Fruit fly (Drosophila melanogaster) whole organism, pupa: ENCODE results near the gene CG14960.

Source experiments
- CG10348 ChIP-seq: fragments of 200-800 bp; sonication (Bioruptor generic); IDR thresholded peaks from 2 replicates; pipeline ENCODE4 v1.3.6; 2022; ENCODE audit warnings: missing biosample characterization, missing genetic modification characterization
- CG12605 ChIP-seq: fragments of 200-800 bp; sonication (Bioruptor generic); IDR thresholded peaks from 2 replicates; pipeline ENCODE4 v1.3.6; 2022; ENCODE audit warnings: missing biosample characterization, missing genetic modification characterization
- CG13204 ChIP-seq: fragments of 200-800 bp; sonication (Bioruptor generic); optimal IDR thresholded peaks from 2 replicates; lab custom pipeline; 2018; ENCODE audit warnings: missing biosample characterization, mild to moderate bottlenecking, missing genetic modification characterization, moderate library complexity
- CG14655 ChIP-seq: fragments of 200-800 bp; sonication (Bioruptor generic); optimal IDR thresholded peaks from 3 replicates; lab custom pipeline; 2017; ENCODE audit warnings: mild to moderate bottlenecking, missing biosample characterization, missing genetic modification reagents, missing genetic modification characterization
- CG15710 ChIP-seq: fragments of 200-800 bp; sonication (Bioruptor generic); optimal IDR thresholded peaks from 2 replicates; lab custom pipeline; 2018; ENCODE audit warnings: missing biosample characterization, mild to moderate bottlenecking, missing genetic modification characterization, moderate library complexity
- CG17806 ChIP-seq: fragments of 200-800 bp; sonication (Bioruptor generic); optimal IDR thresholded peaks from 2 replicates; lab custom pipeline; 2018; ENCODE audit warnings: missing biosample characterization, mild to moderate bottlenecking, missing genetic modification characterization, moderate library complexity
- CG32121 ChIP-seq: fragments of 200-800 bp; sonication (Bioruptor generic); IDR thresholded peaks from 2 replicates; pipeline ENCODE4 v1.3.6; 2022; ENCODE audit warnings: missing biosample characterization, missing genetic modification characterization
- CG34367 ChIP-seq: fragments of 200-800 bp; sonication (Bioruptor generic); optimal IDR thresholded peaks from 2 replicates; lab custom pipeline; 2018; ENCODE audit warnings: missing biosample characterization, mild to moderate bottlenecking, missing genetic modification characterization
- CG4496 ChIP-seq: fragments of 200-800 bp; sonication (Bioruptor generic); IDR thresholded peaks from 3 replicates; pipeline ENCODE4 v1.3.6; 2022; ENCODE audit warnings: missing biosample characterization, missing genetic modification characterization
- CG8159 ChIP-seq: fragments of 200-800 bp; sonication (Bioruptor generic); optimal IDR thresholded peaks from 3 replicates; lab custom pipeline; 2018; ENCODE audit warnings: missing biosample characterization, mild to moderate bottlenecking, missing genetic modification characterization, moderate library complexity
- CG8301 ChIP-seq: fragments of 200-800 bp; sonication (Bioruptor generic); optimal IDR thresholded peaks from 2 replicates; lab custom pipeline; 2018; ENCODE audit warnings: missing biosample characterization, mild to moderate bottlenecking, missing genetic modification characterization
- CG9948 ChIP-seq: fragments of 200-800 bp; sonication (Bioruptor generic); optimal IDR thresholded peaks from 2 replicates; lab custom pipeline; 2018; ENCODE audit warnings: missing biosample characterization, mild to moderate bottlenecking, missing genetic modification characterization, moderate library complexity
- D1 ChIP-seq: fragments of 200-800 bp; sonication (Bioruptor generic); optimal IDR thresholded peaks from 2 replicates; lab custom pipeline; 2018; ENCODE audit warnings: missing biosample characterization, mild to moderate bottlenecking, missing genetic modification characterization, moderate library complexity
- EcR ChIP-seq: fragments of 200-800 bp; sonication (Bioruptor generic); optimal IDR thresholded peaks from 3 replicates; lab custom pipeline; 2019; ENCODE audit warnings: missing biosample characterization, missing genetic modification characterization, mild to moderate bottlenecking, moderate library complexity, missing genetic modification reagents
- Ets98B ChIP-seq: fragments of 200-800 bp; sonication (Bioruptor generic); IDR thresholded peaks from 2 replicates; pipeline ENCODE4 v1.3.6; 2022; ENCODE audit warnings: missing biosample characterization, missing genetic modification characterization
- Pif1A ChIP-seq: fragments of 200-800 bp; sonication (Bioruptor generic); optimal IDR thresholded peaks from 3 replicates; lab custom pipeline; 2016; ENCODE audit warnings: missing biosample characterization, missing genetic modification characterization
- Pif1B ChIP-seq: fragments of 200-800 bp; sonication (Bioruptor generic); optimal IDR thresholded peaks from 3 replicates; lab custom pipeline; 2016; ENCODE audit warnings: missing biosample characterization, missing genetic modification characterization
- Snoo ChIP-seq: fragments of 200-800 bp; sonication (Bioruptor generic); optimal IDR thresholded peaks from 3 replicates; lab custom pipeline; 2017; ENCODE audit warnings: missing biosample characterization, mild to moderate bottlenecking, missing genetic modification characterization, inconsistent platforms
- fd96Ca ChIP-seq: fragments of 200-800 bp; sonication (Bioruptor generic); IDR thresholded peaks from 3 replicates; pipeline ENCODE4 v1.3.6; 2022; ENCODE audit warnings: missing biosample characterization, missing genetic modification characterization
- gl ChIP-seq: fragments of 200-800 bp; sonication (Bioruptor generic); optimal IDR thresholded peaks from 2 replicates; lab custom pipeline; 2018; ENCODE audit warnings: missing biosample characterization, mild to moderate bottlenecking, missing genetic modification characterization
- rn ChIP-seq: fragments of 200-800 bp; sonication (Bioruptor generic); IDR thresholded peaks from 2 replicates; pipeline ENCODE4 v1.3.6; 2022; ENCODE audit warnings: missing biosample characterization, missing genetic modification characterization

Gene CG14960

DNA sequence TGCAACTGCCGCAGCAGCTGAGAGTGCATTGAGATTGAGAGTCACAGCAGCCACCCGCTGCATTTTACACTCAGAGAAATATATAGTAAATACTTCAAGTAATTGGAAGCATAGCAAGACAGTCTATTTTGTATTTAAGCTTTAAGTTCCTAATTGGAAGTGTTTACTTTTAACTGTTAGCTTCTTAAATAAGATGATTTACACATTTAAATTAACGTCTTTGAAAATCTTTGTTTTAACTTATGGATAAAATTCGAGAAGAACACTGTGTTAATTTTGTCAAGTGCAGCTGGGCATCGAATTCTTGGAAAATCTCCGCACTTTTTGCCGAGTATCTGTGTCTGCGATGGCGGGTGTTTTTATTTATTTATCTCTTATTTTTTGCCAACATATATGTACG, 11.1 kb upstream of the CG14960 start:
- TF ChIP-seq Snoo: peak; percentile 80
- peak; percentile 87 for TF ChIP-seq Pif1B (GFP tag; lab: Kevin White, UChicago)
- TF ChIP-seq CG9948 (tag; lab: Kevin White, UChicago): peak; percentile 89
- peak; percentile 89 for TF ChIP-seq CG4496 (GFP tag; lab: Robert Waterston, UW)
- TF ChIP-seq CG10348 (GFP tag; lab: Robert Waterston, UW): 0 out of 2 replicates have a peak, but pooled peaks have one; percentile 28
- TF ChIP-seq rn (GFP tag; lab: Robert Waterston, UW): peak; percentile 78
- TF ChIP-seq CG8301 (tag; lab: Kevin White, UChicago): peak; percentile 79
- peak; percentile 50 for TF ChIP-seq D1
- peak; percentile 93 for TF ChIP-seq CG8159
- peak; percentile 83 for TF ChIP-seq CG12605 (GFP tag; lab: Robert Waterston, UW)
- peak; percentile 88 for TF ChIP-seq CG13204 (GFP tag; lab: Kevin White, UChicago)
- peak; percentile 94 for TF ChIP-seq Ets98B
- peak; percentile 94 for TF ChIP-seq CG15710 (tag; lab: Kevin White, UChicago)
- peak; percentile 90 for TF ChIP-seq CG34367 (tag; lab: Kevin White, UChicago)
- peak; percentile 82 for TF ChIP-seq CG14655 (GFP tag; lab: Kevin White, UChicago)
- TF ChIP-seq EcR: peak; percentile 76
- peak; percentile 84 for TF ChIP-seq gl
- TF ChIP-seq CG17806 (tag; lab: Kevin White, UChicago): peak; percentile 90
- peak; percentile 93 for TF ChIP-seq CG32121 (GFP tag; lab: Robert Waterston, UW)
- peak; percentile 90 for TF ChIP-seq Pif1A
- peak; percentile 90 for TF ChIP-seq fd96Ca (GFP tag; lab: Robert Waterston, UW)

DNA sequence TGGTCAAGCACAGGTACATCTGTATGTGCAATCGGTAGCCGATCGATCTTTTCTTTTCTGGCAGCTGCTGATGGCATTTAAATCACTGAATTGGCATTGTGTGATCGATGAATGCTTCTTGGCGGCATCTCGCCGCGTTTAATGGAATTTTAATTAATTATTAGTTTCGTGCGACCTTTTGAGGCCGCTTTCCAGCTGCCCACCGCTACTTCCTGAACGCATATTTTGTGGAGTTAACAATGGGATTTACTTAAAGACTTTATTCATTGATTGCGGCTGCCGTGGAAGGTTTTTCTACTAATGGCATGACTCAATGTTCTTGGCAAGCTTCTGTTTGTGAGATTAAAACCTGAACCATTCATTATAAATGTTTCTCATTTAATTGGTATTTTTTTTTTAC, 9.2 kb upstream of the CG14960 start:
- TF ChIP-seq CG17806 (tag; lab: Kevin White, UChicago) (no peak), CG4496 (GFP tag; lab: Robert Waterston, UW) (no peak), EcR (no peak), Pif1A (no peak), gl (no peak), Snoo (no peak), CG12605 (GFP tag; lab: Robert Waterston, UW) (no peak)
- TF ChIP-seq, all 21 proteins: peak for 0

DNA sequence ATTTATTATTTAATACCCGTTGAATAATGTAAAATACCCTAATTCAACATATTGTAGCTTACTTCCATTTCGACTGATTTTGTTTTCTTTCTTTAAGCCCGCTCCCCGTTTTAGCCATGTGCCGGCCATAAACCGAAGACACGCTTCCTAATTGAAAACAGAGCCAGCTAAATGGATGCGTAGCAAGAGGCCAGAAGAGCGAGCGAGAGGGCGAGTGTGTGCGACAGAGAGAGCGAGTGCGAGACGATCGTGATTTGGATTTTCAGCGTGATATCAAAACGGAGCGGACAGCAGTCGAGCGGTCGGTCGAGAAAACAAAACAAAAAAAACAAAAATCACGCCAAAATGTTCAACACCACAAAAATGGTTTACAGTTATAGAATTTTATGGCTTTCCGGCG, 4.5 kb upstream of the CG14960 start:
- TF ChIP-seq CG13204 (GFP tag; lab: Kevin White, UChicago) (no peak), gl (no peak), CG9948 (tag; lab: Kevin White, UChicago) (no peak), Pif1A (no peak)

DNA sequence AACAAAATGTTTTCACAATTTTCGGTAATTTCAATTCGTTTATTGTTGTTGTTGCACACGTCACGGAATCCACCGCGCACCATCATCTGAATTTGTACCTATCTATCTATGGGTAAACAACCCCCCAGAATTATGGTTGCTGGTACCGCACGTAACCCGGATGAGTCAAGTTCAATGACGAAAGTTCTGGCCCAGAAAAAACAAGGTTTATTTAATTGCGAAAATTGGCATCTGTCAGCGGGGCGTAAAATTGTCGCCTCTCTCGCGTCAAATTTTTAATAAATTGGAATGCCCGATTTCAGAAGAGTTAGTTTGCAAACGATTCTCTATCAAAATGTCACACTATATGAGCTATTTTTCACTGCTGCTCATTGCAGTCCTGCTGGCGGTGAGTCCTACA, 2.7 kb upstream of the CG14960 start, which contains the start of gene CG34265:
Gene CG34265 (plus strand): TSS at position 301 of the 400 bp plus-strand sequence.
- TF ChIP-seq CG34367 (tag; lab: Kevin White, UChicago): no peak
- no peak for TF ChIP-seq CG10348 (GFP tag; lab: Robert Waterston, UW)
- no peak for TF ChIP-seq rn (GFP tag; lab: Robert Waterston, UW)
- no peak for TF ChIP-seq Ets98B
- no peak for TF ChIP-seq Snoo
- no peak for TF ChIP-seq Pif1B (GFP tag; lab: Kevin White, UChicago)
- no peak for TF ChIP-seq EcR
- TF ChIP-seq CG15710 (tag; lab: Kevin White, UChicago): no peak
- no peak for TF ChIP-seq CG4496 (GFP tag; lab: Robert Waterston, UW)
- no peak for TF ChIP-seq Pif1A
- no peak for TF ChIP-seq CG8301 (tag; lab: Kevin White, UChicago)

DNA sequence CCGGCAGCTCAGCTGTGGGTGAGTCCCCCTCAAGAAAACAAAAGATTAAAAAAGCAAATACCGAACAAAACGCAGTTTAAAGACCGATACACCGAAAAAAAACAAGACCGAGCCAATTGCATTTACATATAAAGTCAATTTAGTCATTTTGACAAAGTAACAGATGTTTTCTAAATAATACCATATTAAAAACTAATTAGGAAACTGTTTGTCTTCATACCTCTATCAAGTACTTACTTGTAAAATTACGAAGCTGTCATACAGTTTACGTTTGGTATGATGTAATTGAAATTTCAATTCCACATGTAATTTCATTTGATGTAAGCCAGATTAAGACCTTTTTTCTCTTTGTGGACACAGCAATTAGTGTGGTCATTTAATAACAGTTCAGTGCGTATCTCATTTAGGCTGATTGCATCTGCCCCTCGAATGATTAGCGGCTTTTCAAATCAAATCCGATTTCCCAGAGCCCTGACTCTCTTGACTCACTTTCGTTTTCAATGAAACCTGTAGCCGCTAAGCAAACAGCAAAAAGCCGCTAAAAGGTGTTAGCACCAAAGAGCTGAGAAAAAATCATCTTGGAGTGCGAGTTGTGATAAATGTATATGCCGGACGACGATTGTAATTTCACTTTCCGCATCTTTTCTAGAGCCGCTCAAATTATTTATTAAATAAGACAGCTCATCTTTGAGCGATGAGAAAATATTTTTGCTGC, 3.8 kb downstream of the CG14960 start:
- peak; percentile 8 for TF ChIP-seq CG14655 (GFP tag; lab: Kevin White, UChicago)
- no peak for TF ChIP-seq CG13204 (GFP tag; lab: Kevin White, UChicago)
- no peak for TF ChIP-seq D1
- no peak for TF ChIP-seq CG32121 (GFP tag; lab: Robert Waterston, UW)
- TF ChIP-seq Ets98B: no peak
- TF ChIP-seq CG4496 (GFP tag; lab: Robert Waterston, UW): no peak
- peak; percentile 34 for TF ChIP-seq CG8159
- TF ChIP-seq CG9948 (tag; lab: Kevin White, UChicago): peak; percentile 7
- TF ChIP-seq Snoo: no peak
- no peak for TF ChIP-seq CG12605 (GFP tag; lab: Robert Waterston, UW)
- TF ChIP-seq EcR: no peak
- TF ChIP-seq CG17806 (tag; lab: Kevin White, UChicago): peak; percentile 4
- TF ChIP-seq gl: no peak

DNA sequence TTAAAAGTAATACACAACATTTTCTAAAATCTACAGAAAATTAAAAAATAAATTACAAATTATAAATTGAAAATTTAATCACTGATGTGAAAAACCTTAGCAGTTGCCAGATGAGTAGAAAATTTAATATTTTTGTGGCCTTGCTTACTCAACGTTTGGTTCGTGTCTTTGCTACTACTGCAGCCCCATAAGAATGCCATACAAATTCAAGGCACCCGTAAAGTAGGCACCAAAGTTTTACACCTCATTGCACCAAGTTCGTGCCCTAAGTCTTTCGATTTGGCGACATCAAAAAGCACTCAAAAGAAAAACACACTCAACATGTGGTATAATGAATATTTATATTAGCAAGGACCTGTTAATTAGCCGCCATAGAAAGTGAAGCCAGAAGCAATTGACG, 6.1 kb downstream of the CG14960 start:
- TF ChIP-seq fd96Ca (GFP tag; lab: Robert Waterston, UW): no peak
- no peak for TF ChIP-seq Ets98B
- TF ChIP-seq CG13204 (GFP tag; lab: Kevin White, UChicago): no peak
- TF ChIP-seq EcR: peak; percentile 10
- no peak for TF ChIP-seq rn (GFP tag; lab: Robert Waterston, UW)
- TF ChIP-seq CG4496 (GFP tag; lab: Robert Waterston, UW): no peak
- TF ChIP-seq CG10348 (GFP tag; lab: Robert Waterston, UW): no peak
- no peak for TF ChIP-seq CG34367 (tag; lab: Kevin White, UChicago)
- TF ChIP-seq Pif1A: no peak
- peak; percentile 53 for TF ChIP-seq D1
- TF ChIP-seq CG14655 (GFP tag; lab: Kevin White, UChicago): no peak
- no peak for TF ChIP-seq Snoo
- TF ChIP-seq, all 21 proteins: peak for 2
